Worm (Caenorhabditis elegans) whole organism, young adult: ENCODE results near the gene F46B3.7.

Experiments used
- B0019.2 ChIP-seq: fragments of 200-800 bp; sonication (Bioruptor generic); conservative IDR thresholded peaks from 2 replicates; pipeline ENCODE4 v1.3.6; 2022; ENCODE audit warnings: missing genetic modification reagents, missing genetic modification characterization, missing compliant biosample characterization
- F23B12.7 ChIP-seq: sonication (generic microtip); optimal IDR thresholded peaks from 2 replicates; lab custom pipeline; 2017; ENCODE audit warnings: missing genetic modification characterization, mild to moderate bottlenecking, missing compliant biosample characterization, antibody characterized with exemption, moderate library complexity; ENCODE audit not compliant: insufficient read depth
- F37B4.10 ChIP-seq: fragments of 200-800 bp; sonication (Bioruptor generic); IDR thresholded peaks from 2 replicates; pipeline ENCODE4 v1.3.6; 2022; ENCODE audit warnings: missing genetic modification characterization, missing compliant biosample characterization
- F57C9.4 ChIP-seq: sonication (generic microtip); optimal IDR thresholded peaks from 2 replicates; lab custom pipeline; 2017; ENCODE audit warnings: mild to moderate bottlenecking, missing genetic modification characterization, missing compliant biosample characterization
- T07F8.4 ChIP-seq: sonication (generic microtip); optimal IDR thresholded peaks from 2 replicates; lab custom pipeline; 2016; ENCODE audit warnings: mild to moderate bottlenecking, missing genetic modification characterization, moderate library complexity, missing compliant biosample characterization
- T26A5.8 ChIP-seq: sonication (generic microtip); optimal IDR thresholded peaks from 2 replicates; lab custom pipeline; 2016; ENCODE audit warnings: missing genetic modification characterization, missing compliant biosample characterization
- Y53G8AR.9 ChIP-seq: fragments of 200-800 bp; sonication (Bioruptor generic); conservative IDR thresholded peaks from 2 replicates; pipeline ENCODE4 v1.3.6; 2022; ENCODE audit warnings: missing genetic modification reagents, missing genetic modification characterization, missing compliant biosample characterization
- Y56A3A.18 ChIP-seq: fragments of 200-800 bp; sonication (Bioruptor generic); IDR thresholded peaks from 2 replicates; pipeline ENCODE4 v1.3.6; 2022; ENCODE audit warnings: missing genetic modification reagents, missing genetic modification characterization, missing compliant biosample characterization
- Y79H2A.3 ChIP-seq: fragments of 200-800 bp; sonication (Bioruptor generic); conservative IDR thresholded peaks from 2 replicates; pipeline ENCODE4 v1.3.6; 2022; ENCODE audit warnings: missing genetic modification reagents, missing genetic modification characterization, missing compliant biosample characterization
- atf-7 ChIP-seq: sonication (generic microtip); optimal IDR thresholded peaks from 2 replicates; lab custom pipeline; 2017; ENCODE audit warnings: mild to moderate bottlenecking, missing genetic modification characterization, missing compliant biosample characterization
- attf-5 ChIP-seq: fragments of 200-800 bp; sonication (Bioruptor generic); optimal IDR thresholded peaks from 2 replicates; lab custom pipeline; 2018; ENCODE audit warnings: mild to moderate bottlenecking, missing genetic modification characterization, missing compliant biosample characterization
- ccch-3 ChIP-seq: fragments of 200-800 bp; sonication (Bioruptor generic); optimal IDR thresholded peaks from 2 replicates; lab custom pipeline; 2018; ENCODE audit warnings: mild to moderate bottlenecking, missing genetic modification characterization, missing compliant biosample characterization
- cebp-1 ChIP-seq, 2 experiments: fragments of 200-800 bp in 1 of 2; sonication (Bioruptor generic) in 1 of 2; sonication (generic microtip) in 1 of 2; IDR thresholded peaks in 1 of 2; optimal IDR thresholded peaks in 1 of 2; 2 replicates each; pipeline versions ENCODE4 v1.3.6 to Lab custom; 2017 to 2022; ENCODE audit warnings: missing compliant biosample characterization in 2 of 2, missing genetic modification characterization in 2 of 2, mild to moderate bottlenecking in 1 of 2, missing genetic modification reagents in 1 of 2, moderate library complexity in 1 of 2
- ceh-100 ChIP-seq: fragments of 200-800 bp; sonication (Bioruptor generic); IDR thresholded peaks from 2 replicates; pipeline ENCODE4 v1.3.6; 2022; ENCODE audit warnings: missing genetic modification reagents, missing genetic modification characterization, missing compliant biosample characterization
- ceh-40 ChIP-seq: fragments of 200-800 bp; sonication (Bioruptor generic); IDR thresholded peaks from 2 replicates; pipeline ENCODE4 v1.3.6; 2022; ENCODE audit warnings: missing genetic modification characterization, missing compliant biosample characterization
- ceh-79 ChIP-seq: sonication (generic microtip); optimal IDR thresholded peaks from 2 replicates; lab custom pipeline; 2017; ENCODE audit warnings: mild to moderate bottlenecking, missing genetic modification characterization, missing compliant biosample characterization
- chd-7 ChIP-seq: sonication (generic microtip); optimal IDR thresholded peaks from 2 replicates; lab custom pipeline; 2016; ENCODE audit warnings: mild to moderate bottlenecking, missing genetic modification characterization, moderate library complexity, missing compliant biosample characterization
- dpff-1 ChIP-seq: sonication (generic microtip); optimal IDR thresholded peaks from 2 replicates; lab custom pipeline; 2017; ENCODE audit warnings: mild to moderate bottlenecking, missing genetic modification characterization, missing compliant biosample characterization
- dpl-1 ChIP-seq: fragments of 150-350 bp; optimal IDR thresholded peaks from 2 replicates; lab custom pipeline; 2014; ENCODE audit warnings: missing biosample characterization, missing genetic modification reagents, missing genetic modification characterization
- efl-1 ChIP-seq: fragments of 150-350 bp; optimal IDR thresholded peaks from 2 replicates; lab custom pipeline; 2014; ENCODE audit warnings: missing biosample characterization, missing genetic modification reagents, missing genetic modification characterization
- hlh-12 ChIP-seq: sonication (generic microtip); optimal IDR thresholded peaks from 2 replicates; lab custom pipeline; 2016; ENCODE audit warnings: missing genetic modification characterization, missing compliant biosample characterization
- hlh-26 ChIP-seq: fragments of 200-800 bp; sonication (Bioruptor generic); conservative IDR thresholded peaks from 2 replicates; pipeline ENCODE4 v1.3.6; 2022; ENCODE audit warnings: missing genetic modification reagents, missing genetic modification characterization, missing compliant biosample characterization
- hmg-1.2 ChIP-seq: fragments of 200-800 bp; sonication (Bioruptor generic); IDR thresholded peaks from 2 replicates; pipeline ENCODE4 v1.3.6; 2022; ENCODE audit warnings: missing genetic modification reagents, missing genetic modification characterization, missing compliant biosample characterization
- hsf-1 ChIP-seq: fragments of 200-800 bp; sonication (Bioruptor generic); IDR thresholded peaks from 2 replicates; pipeline ENCODE4 v1.3.6; 2022; ENCODE audit warnings: missing genetic modification reagents, missing genetic modification characterization, missing compliant biosample characterization
- lin-35 ChIP-seq, 3 experiments: fragments of 150-350 bp in 2 of 3; sonication (generic microtip) in 1 of 3; optimal IDR thresholded peaks; 2 replicates each; lab custom pipeline; 2014 to 2018; ENCODE audit warnings: missing biosample characterization in 3 of 3, missing genetic modification characterization in 3 of 3, missing genetic modification reagents in 3 of 3
- lsl-1 ChIP-seq: fragments of 200-800 bp; sonication (Bioruptor generic); optimal IDR thresholded peaks from 2 replicates; lab custom pipeline; 2018; ENCODE audit warnings: mild to moderate bottlenecking, missing genetic modification characterization, moderate library complexity, missing compliant biosample characterization
- madf-3 ChIP-seq: fragments of 200-800 bp; sonication (Bioruptor generic); IDR thresholded peaks from 2 replicates; pipeline ENCODE4 v1.3.6; 2022; ENCODE audit warnings: missing genetic modification reagents, missing genetic modification characterization, missing compliant biosample characterization
- mes-4 ChIP-seq: sonication (generic microtip); optimal IDR thresholded peaks from 2 replicates; lab custom pipeline; 2016; ENCODE audit warnings: missing genotype, missing genetic modification characterization, missing compliant biosample characterization
- nhr-179 ChIP-seq: sonication (generic microtip); optimal IDR thresholded peaks from 2 replicates; lab custom pipeline; 2016; ENCODE audit warnings: mild to moderate bottlenecking, missing genetic modification characterization, missing compliant biosample characterization
- nhr-90 ChIP-seq: sonication (generic microtip); optimal IDR thresholded peaks from 2 replicates; lab custom pipeline; 2016; ENCODE audit warnings: missing genotype, mild to moderate bottlenecking, missing genetic modification characterization, missing compliant biosample characterization
- sdz-38 ChIP-seq: sonication (generic microtip); optimal IDR thresholded peaks from 2 replicates; lab custom pipeline; 2016; ENCODE audit warnings: missing genotype, missing genetic modification characterization, missing compliant biosample characterization
- sea-2 ChIP-seq: fragments of 200-800 bp; sonication (Bioruptor generic); IDR thresholded peaks from 2 replicates; pipeline ENCODE4 v1.3.6; 2022; ENCODE audit warnings: missing genetic modification characterization, missing compliant biosample characterization
- snpc-3.4 ChIP-seq: sonication (generic microtip); optimal IDR thresholded peaks from 2 replicates; lab custom pipeline; 2017; ENCODE audit warnings: missing genetic modification characterization, mild to moderate bottlenecking, missing compliant biosample characterization, antibody characterized with exemption, moderate library complexity, missing genotype, missing genetic modification reagents
- unc-130 ChIP-seq: sonication (generic microtip); optimal IDR thresholded peaks from 2 replicates; lab custom pipeline; 2016; ENCODE audit warnings: missing genetic modification reagents, missing genetic modification characterization, missing compliant biosample characterization
- zfh-2 ChIP-seq: fragments of 200-800 bp; sonication (Bioruptor generic); conservative IDR thresholded peaks from 2 replicates; pipeline ENCODE4 v1.3.6; 2022; ENCODE audit warnings: missing genetic modification reagents, missing genetic modification characterization, missing compliant biosample characterization
- zim-3 ChIP-seq: sonication (generic microtip); optimal IDR thresholded peaks from 2 replicates; lab custom pipeline; 2017; ENCODE audit warnings: mild to moderate bottlenecking, missing genetic modification characterization, moderate library complexity, missing compliant biosample characterization
- ztf-18 ChIP-seq: sonication (generic microtip); optimal IDR thresholded peaks from 2 replicates; lab custom pipeline; 2016; ENCODE audit warnings: missing genotype, mild to moderate bottlenecking, missing genetic modification characterization, missing compliant biosample characterization
- ztf-26 ChIP-seq: sonication (generic microtip); optimal IDR thresholded peaks from 2 replicates; lab custom pipeline; 2017; ENCODE audit warnings: missing genetic modification characterization, missing compliant biosample characterization
- ztf-28 ChIP-seq: fragments of 200-800 bp; sonication (Bioruptor generic); IDR thresholded peaks from 2 replicates; pipeline ENCODE4 v1.3.6; 2022; ENCODE audit warnings: missing genetic modification reagents, missing genetic modification characterization, missing compliant biosample characterization

The F46B3.7 gene

DNA sequence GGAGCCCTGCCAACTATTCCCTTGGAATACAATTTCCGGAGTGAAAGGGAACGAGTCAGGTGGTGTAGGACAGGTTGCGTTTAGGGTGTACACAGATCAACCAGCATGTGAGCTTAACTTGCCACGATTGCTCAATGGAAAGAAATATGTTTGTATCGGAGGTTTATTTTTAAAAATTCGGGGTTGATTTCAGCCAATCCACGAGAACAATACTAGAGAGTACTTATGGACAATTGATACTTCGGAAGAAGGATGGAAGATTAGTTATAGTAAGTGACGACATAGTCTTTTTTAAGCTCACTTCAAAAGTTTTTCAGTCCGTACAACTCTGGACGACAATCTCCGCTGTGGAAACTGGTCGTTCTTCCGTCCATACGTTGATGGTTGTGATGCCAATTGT lies 43.7 kb downstream of the F46B3.7 start:
- TF ChIP-seq Y56A3A.18 (GFP tag; lab: Robert Waterston, UW) (no peak), ztf-18 (tag; lab: Kevin White, UChicago) (no peak), madf-3 (no peak), T07F8.4 (tag; lab: Kevin White, UChicago) (no peak), dpff-1 (tag; lab: Kevin White, UChicago) (no peak), chd-7 (tag; lab: Kevin White, UChicago) (no peak), ceh-100 (GFP tag; lab: Robert Waterston, UW) (no peak), F23B12.7 (tag; lab: Kevin White, UChicago) (no peak), Y79H2A.3 (GFP tag; lab: Robert Waterston, UW) (no peak), hmg-1.2 (GFP tag; lab: Robert Waterston, UW) (no peak), hlh-26 (GFP tag; lab: Robert Waterston, UW) (no peak), atf-7 (tag; lab: Kevin White, UChicago) (no peak), dpl-1 (GFP tag; lab: Kevin White, UChicago) (no peak), F37B4.10 (GFP tag; lab: Robert Waterston, UW) (no peak)

DNA sequence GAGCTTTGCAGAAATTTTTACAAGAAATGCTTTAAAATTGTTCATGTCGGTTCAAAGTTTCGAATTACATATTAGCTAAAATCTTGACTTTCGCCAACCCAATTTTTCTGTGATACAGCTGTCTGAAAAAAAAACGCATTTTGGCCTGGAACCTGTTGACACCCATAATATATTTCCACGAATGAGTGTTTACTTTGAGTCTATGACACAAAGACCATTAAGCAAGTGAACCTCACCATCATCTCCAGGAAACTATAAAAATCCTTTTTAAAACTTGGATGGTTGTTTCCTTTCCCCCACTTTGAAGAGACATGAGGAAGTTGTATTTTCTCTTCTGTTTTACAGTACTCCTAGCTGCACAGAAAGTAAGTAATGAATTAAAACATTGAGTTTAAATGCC lies 44.2 kb downstream of the F46B3.7 start, which contains the start of gene clec-263:
Gene clec-263, plus strand, starts transcription at position 301 of the 400 bp plus-strand sequence.
- TF ChIP-seq nhr-179 (tag; lab: Kevin White, UChicago) (no peak), efl-1 (GFP tag; lab: Kevin White, UChicago) (no peak), ztf-28 (GFP tag; lab: Robert Waterston, UW) (no peak), ztf-26 (tag; lab: Kevin White, UChicago) (no peak), attf-5 (GFP tag; lab: Kevin White, UChicago) (no peak), sdz-38 (tag; lab: Kevin White, UChicago) (no peak), nhr-90 (tag; lab: Kevin White, UChicago) (no peak), B0019.2 (GFP tag; lab: Robert Waterston, UW) (no peak), zfh-2 (GFP tag; lab: Robert Waterston, UW) (no peak), ccch-3 (GFP tag; lab: Kevin White, UChicago) (no peak), mes-4 (tag; lab: Kevin White, UChicago) (no peak), snpc-3.4 (tag; lab: Kevin White, UChicago) (no peak), sea-2 (GFP tag; lab: Robert Waterston, UW) (no peak)

DNA sequence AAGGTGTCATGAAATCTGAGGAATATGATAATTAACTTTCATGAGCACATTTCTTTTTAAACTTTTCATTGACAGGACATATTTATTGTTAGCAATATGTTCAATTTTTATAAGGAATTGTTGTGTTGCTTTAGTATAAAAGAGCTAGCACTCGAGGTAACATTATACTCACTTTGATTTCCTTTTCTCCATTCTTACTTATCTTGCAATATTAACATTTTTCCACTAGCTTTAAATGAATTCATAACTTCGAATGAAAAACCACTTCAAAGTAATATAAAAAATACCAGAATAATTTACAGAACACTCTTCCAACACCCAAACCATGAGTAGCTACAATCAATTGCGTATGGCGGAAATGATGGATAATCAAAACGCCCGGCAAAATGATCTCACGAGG lies 45.1 kb downstream of the F46B3.7 start, which contains the start of gene F26F2.5:
Gene F26F2.5, plus strand, starts transcription at position 301 of the 400 bp plus-strand sequence.
- TF ChIP-seq zim-3 (tag; lab: Kevin White, UChicago) (no peak), cebp-1 (GFP tag; IDR thresholded peaks at IDR 0.05; lab: Robert Waterston, UW) (no peak), cebp-1 (tag; optimal IDR thresholded peaks at IDR 0.05; lab: Kevin White, UChicago) (no peak), ccch-3 (GFP tag; lab: Kevin White, UChicago) (no peak), ceh-79 (tag; lab: Kevin White, UChicago) (no peak), hlh-12 (tag; lab: Kevin White, UChicago) (no peak), unc-130 (GFP tag; lab: Kevin White, UChicago) (no peak), ceh-40 (GFP tag; lab: Robert Waterston, UW) (no peak), Y53G8AR.9 (no peak), lsl-1 (no peak), F57C9.4 (tag; lab: Kevin White, UChicago) (no peak), hlh-26 (GFP tag; lab: Robert Waterston, UW) (no peak), hsf-1 (GFP tag; lab: Robert Waterston, UW) (no peak), T26A5.8 (no peak), lin-35 (GFP tag; optimal IDR thresholded peaks at IDR 0.05; lab: Kevin White, UChicago) (no peak), F23B12.7 (tag; lab: Kevin White, UChicago) (no peak)
